Worm (Caenorhabditis elegans) whole organism, L4/young adult: Measurements from ENCODE around the gene sorb-1.

Experiments used
- W03F9.2 ChIP-seq: fragments of 150-350 bp; optimal IDR thresholded peaks from 2 replicates; lab custom pipeline; 2014; ENCODE audit warnings: missing biosample characterization, missing genetic modification characterization
- dao-5 ChIP-seq: sonication (generic microtip); optimal IDR thresholded peaks from 2 replicates; lab custom pipeline; 2016; ENCODE audit warnings: missing genotype, missing genetic modification characterization, moderate library complexity, missing compliant biosample characterization
- him-1 ChIP-seq: sonication (generic microtip); optimal IDR thresholded peaks from 2 replicates; lab custom pipeline; 2016; ENCODE audit warnings: missing genotype, missing genetic modification reagents, missing genetic modification characterization, missing compliant biosample characterization

sorb-1 gene

DNA sequence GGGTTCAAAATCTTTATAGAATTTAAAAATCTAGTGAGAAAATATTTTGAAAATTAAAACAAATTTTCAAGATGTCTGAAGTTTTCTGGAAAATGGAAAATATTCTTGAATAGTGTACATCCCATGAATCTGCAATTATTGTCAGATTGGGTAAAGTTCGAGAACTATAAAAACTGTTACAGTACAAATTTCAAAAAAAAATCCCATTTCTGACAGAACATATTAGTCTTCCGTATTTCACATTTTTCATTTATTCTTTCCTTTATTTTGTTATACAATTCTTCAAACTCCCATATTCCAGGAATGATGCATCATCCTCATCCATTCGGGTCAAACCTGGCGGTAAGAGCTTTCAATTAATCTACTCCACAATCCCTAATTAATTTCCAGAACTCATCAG is at the start of gene sorb-1:
sorb-1 (plus strand) TSS at position 301 of the 400 bp plus-strand sequence.
- TF ChIP-seq him-1 (no peak), W03F9.2 (tag; lab: Kevin White, UChicago) (no peak), dao-5 (tag; lab: Kevin White, UChicago) (no peak)

- TF ChIP-seq W03F9.2 (tag; lab: Kevin White, UChicago): no peak
- no peak for TF ChIP-seq dao-5 (tag; lab: Kevin White, UChicago)
Measured at ce11 chrIV:13700847-13701246, 49.3 kb upstream of the sorb-1 start.

DNA sequence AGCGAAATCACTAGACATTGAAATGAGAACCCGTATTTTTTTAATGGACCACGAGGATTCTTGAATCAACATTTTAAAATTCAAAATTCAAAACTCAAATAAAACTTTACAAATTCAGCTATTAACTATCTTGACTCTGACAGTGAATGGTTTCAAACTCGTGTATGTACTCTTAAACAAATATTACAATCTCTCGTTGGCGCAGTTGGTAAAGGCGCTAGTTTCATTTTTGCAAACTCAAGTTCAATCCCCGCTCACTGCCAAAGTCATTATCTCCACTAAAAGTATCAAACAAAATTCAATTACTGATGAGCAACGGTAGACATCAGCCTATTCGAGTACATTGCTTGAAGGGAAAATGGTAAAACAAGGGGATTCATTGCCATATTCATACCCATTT is 48.7 kb upstream of the sorb-1 start:
- TF ChIP-seq him-1 (no peak), W03F9.2 (tag; lab: Kevin White, UChicago) (no peak), dao-5 (tag; lab: Kevin White, UChicago) (no peak)

DNA sequence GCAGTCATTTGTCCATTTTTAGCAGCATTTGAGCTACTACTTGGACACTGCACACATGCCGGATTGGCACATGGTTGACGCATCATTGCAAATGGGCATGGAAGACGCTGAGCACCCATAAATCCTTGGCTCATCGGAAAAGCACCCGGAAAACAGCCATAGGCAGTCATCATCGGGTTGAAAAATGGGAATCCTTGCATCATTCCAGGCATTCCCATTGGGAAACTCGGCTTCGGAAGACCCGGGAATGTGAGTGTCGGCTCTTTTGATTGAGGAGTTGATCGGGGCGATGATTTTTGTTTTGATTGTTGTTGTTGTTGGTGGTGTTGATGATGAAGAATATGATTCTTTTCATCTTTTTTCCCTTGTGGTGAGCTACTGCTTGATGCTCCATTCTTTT is 47.5 kb upstream of the sorb-1 start:
- TF ChIP-seq W03F9.2 (tag; lab: Kevin White, UChicago) (no peak), him-1 (no peak), dao-5 (tag; lab: Kevin White, UChicago) (no peak)

- TF ChIP-seq him-1: no peak
Measured at ce11 chrIV:13703828-13704425, 46.2 kb upstream of the sorb-1 start, which contains the start of gene tlp-1. Gene tlp-1 (minus strand): TSS chrIV:13704082.

- TF ChIP-seq W03F9.2 (tag; lab: Kevin White, UChicago) (no peak), him-1 (no peak), dao-5 (tag; lab: Kevin White, UChicago) (no peak)
Measured at ce11 chrIV:13707894-13708293, 42.2 kb upstream of the sorb-1 start.

DNA sequence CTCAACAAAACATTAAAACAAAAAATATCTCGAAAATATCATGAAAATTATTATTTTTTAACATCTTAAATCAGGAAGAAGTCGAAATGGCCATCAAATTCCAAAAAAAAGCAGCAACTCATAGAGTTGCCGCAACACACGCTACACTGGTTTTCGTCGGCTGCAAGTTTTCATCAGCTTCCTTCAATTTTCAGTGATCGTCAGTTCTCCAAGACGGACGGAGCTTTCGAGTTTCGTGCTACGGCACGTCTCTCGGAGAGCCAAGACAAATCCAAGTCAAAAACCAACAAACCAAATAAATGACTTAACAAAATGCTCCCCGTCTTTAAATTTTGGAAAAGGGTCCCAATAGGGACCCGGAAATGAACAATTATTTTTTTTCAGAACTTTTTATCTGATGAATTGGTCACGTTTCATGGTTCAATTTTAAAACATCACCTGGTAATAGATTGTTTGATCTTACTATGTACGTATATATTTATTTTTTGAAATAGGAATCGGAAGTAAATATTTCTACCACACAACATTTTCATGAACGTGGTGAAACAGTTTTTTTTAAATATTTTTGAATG is 41.0 kb upstream of the sorb-1 start:
- TF ChIP-seq W03F9.2 (tag; lab: Kevin White, UChicago) (no peak), him-1 (no peak), dao-5 (tag; lab: Kevin White, UChicago) (no peak)

ce11 chrIV:13710367-13710766 is 39.8 kb upstream of the sorb-1 start:
- TF ChIP-seq W03F9.2 (tag; lab: Kevin White, UChicago) (no peak), him-1 (no peak), dao-5 (tag; lab: Kevin White, UChicago) (no peak)

ce11 chrIV:13716279-13716678 is 33.9 kb upstream of the sorb-1 start, which contains the start of gene C47A4.1:
Gene C47A4.1 (minus strand): TSS chrIV:13716379.
- no peak for TF ChIP-seq dao-5 (tag; lab: Kevin White, UChicago)
- no peak for TF ChIP-seq him-1
- TF ChIP-seq W03F9.2 (tag; lab: Kevin White, UChicago): no peak

ce11 chrIV:13716735-13717134 is 33.4 kb upstream of the sorb-1 start:
- TF ChIP-seq him-1: no peak

ce11 chrIV:13718918-13719317 is 31.2 kb upstream of the sorb-1 start:
- TF ChIP-seq W03F9.2 (tag; lab: Kevin White, UChicago) (no peak), dao-5 (tag; lab: Kevin White, UChicago) (no peak), him-1 (no peak)

DNA sequence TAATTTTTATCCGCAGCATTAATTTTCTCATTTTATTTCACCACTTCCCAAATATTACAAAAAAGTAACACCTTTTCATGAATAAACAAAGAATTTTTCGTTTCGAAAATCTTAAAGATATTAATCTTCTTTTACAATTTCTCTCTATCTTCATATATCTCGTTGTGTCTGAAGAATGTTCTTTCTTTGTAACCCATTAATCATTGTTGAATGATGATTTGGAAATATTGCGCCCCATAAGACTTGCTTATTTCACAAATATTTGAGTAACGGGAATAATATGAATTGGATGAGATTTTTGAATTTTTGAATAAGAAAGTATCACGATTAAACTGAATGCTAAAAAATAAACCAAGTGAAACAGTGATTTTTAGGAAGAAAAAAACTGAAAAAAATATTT is 29.1 kb upstream of the sorb-1 start:
- TF ChIP-seq W03F9.2 (tag; lab: Kevin White, UChicago) (no peak), him-1 (no peak), dao-5 (tag; lab: Kevin White, UChicago) (no peak)

ce11 chrIV:13725201-13725600 is 24.9 kb upstream of the sorb-1 start:
- TF ChIP-seq dao-5 (tag; lab: Kevin White, UChicago): no peak
- peak; percentile 39 for TF ChIP-seq W03F9.2 (tag; lab: Kevin White, UChicago)
- no peak for TF ChIP-seq him-1

- TF ChIP-seq him-1: no peak
- no peak for TF ChIP-seq W03F9.2 (tag; lab: Kevin White, UChicago)
- TF ChIP-seq dao-5 (tag; lab: Kevin White, UChicago): no peak
Measured at ce11 chrIV:13726630-13727029, 23.5 kb upstream of the sorb-1 start, which contains the start of gene ent-4. Gene ent-4 (plus strand): TSS chrIV:13726930.

ce11 chrIV:13727865-13728264 is 22.3 kb upstream of the sorb-1 start:
- no peak for TF ChIP-seq dao-5 (tag; lab: Kevin White, UChicago)
- no peak for TF ChIP-seq W03F9.2 (tag; lab: Kevin White, UChicago)
- TF ChIP-seq him-1: no peak
